Worm (Caenorhabditis elegans): ENCODE measurements around the gene irld-3.

DNA sequence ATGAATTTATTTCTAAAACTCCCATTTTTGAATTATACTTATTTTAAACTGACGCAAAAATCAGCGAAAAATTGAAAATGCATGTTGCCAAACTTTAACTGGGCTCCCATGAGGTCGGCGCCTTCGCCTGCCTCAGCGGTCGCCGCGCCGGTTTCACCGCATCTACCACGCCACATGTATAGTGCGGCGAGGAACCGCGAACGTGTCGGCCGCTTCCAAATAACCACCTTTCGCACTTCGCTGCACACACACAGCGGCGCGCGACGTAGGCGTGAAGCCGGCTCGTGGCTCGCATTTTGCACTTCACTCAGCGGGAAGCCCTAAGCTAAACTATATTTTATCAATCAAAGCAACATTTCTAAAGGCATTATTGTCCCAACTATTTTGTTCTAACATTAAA, 37.9 kb downstream of the irld-3 start:
- TF ChIP-seq elt-1 (tag; optimal IDR thresholded peaks at IDR 0.05; ENCODE audit: borderline replicate concordance, insufficient read depth) (no peak), unc-120 (tag; optimal IDR thresholded peaks at IDR 0.05; ENCODE audit: poor library complexity, severe bottlenecking) (no peak), snpc-4 (tag; optimal IDR thresholded peaks at IDR 0.05) (no peak), mls-2 (tag; optimal IDR thresholded peaks at IDR 0.05) (no peak), lin-13 (tag; optimal IDR thresholded peaks at IDR 0.05) (no peak), hlh-1 (tag; optimal IDR thresholded peaks at IDR 0.05) (no peak), unc-39 (tag; optimal IDR thresholded peaks at IDR 0.05) (no peak), ham-2 (GFP tag; optimal IDR thresholded peaks at IDR 0.05) (no peak), nhr-237 (tag; optimal IDR thresholded peaks at IDR 0.05) (no peak), pha-4 (tag; optimal IDR thresholded peaks at IDR 0.05) (no peak), ztf-11 (tag; optimal IDR thresholded peaks at IDR 0.05) (no peak), elt-3 (tag; optimal IDR thresholded peaks at IDR 0.05) (no peak)
